Fruit fly (Drosophila melanogaster) whole organism, embryonic: ENCODE data around the gene CG6733.

Source experiments
- ATbp ChIP-seq: fragments of 200-800 bp; sonication (Bioruptor generic); optimal IDR thresholded peaks from 2 replicates; lab custom pipeline; 2017; ENCODE audit warnings: missing biosample characterization, mild to moderate bottlenecking, missing genetic modification characterization, missing genetic modification reagents
- CG10267 ChIP-seq: fragments of 200-800 bp; sonication (Bioruptor generic); optimal IDR thresholded peaks from 2 replicates; lab custom pipeline; 2018; ENCODE audit warnings: missing biosample characterization, mild to moderate bottlenecking, missing genetic modification characterization, moderate library complexity
- CG10366 ChIP-seq: fragments of 200-800 bp; sonication (Bioruptor generic); IDR thresholded peaks from 2 replicates; pipeline ENCODE4 v1.3.6; 2022; ENCODE audit warnings: missing biosample characterization, missing genetic modification characterization
- CG13424 ChIP-seq: fragments of 200-800 bp; sonication (Bioruptor generic); optimal IDR thresholded peaks from 2 replicates; lab custom pipeline; 2019; ENCODE audit warnings: missing biosample characterization, mild to moderate bottlenecking, missing genetic modification characterization, moderate library complexity
- CG1602 ChIP-seq: fragments of 200-800 bp; sonication (Bioruptor generic); optimal IDR thresholded peaks from 3 replicates; lab custom pipeline; 2016; ENCODE audit warnings: missing biosample characterization, missing genetic modification characterization
- CG32532 ChIP-seq: fragments of 200-800 bp; sonication (Bioruptor generic); IDR thresholded peaks from 2 replicates; pipeline ENCODE4 v1.3.6; 2022; ENCODE audit warnings: missing biosample characterization, missing genetic modification characterization
- CG34376 ChIP-seq: fragments of 200-800 bp; sonication (Bioruptor generic); optimal IDR thresholded peaks from 2 replicates; lab custom pipeline; 2018; ENCODE audit warnings: missing biosample characterization, mild to moderate bottlenecking, missing genetic modification characterization
- CG5245 ChIP-seq: fragments of 200-800 bp; sonication (Bioruptor generic); optimal IDR thresholded peaks from 3 replicates; lab custom pipeline; 2016; ENCODE audit warnings: missing biosample characterization, missing genetic modification characterization
- CG7357 ChIP-seq: fragments of 200-800 bp; sonication (Bioruptor generic); IDR thresholded peaks from 3 replicates; pipeline ENCODE4 v1.3.6; 2022; ENCODE audit warnings: missing biosample characterization, missing genetic modification characterization
- Camta ChIP-seq: fragments of 200-800 bp; sonication (Bioruptor generic); optimal IDR thresholded peaks from 2 replicates; lab custom pipeline; 2016; ENCODE audit warnings: missing biosample characterization, missing genetic modification characterization
- Chrac-16 ChIP-seq: fragments of 200-800 bp; sonication (Bioruptor generic); optimal IDR thresholded peaks from 3 replicates; lab custom pipeline; 2016; ENCODE audit warnings: missing biosample characterization, missing genetic modification characterization
- D19B ChIP-seq: fragments of 200-800 bp; sonication (Bioruptor generic); optimal IDR thresholded peaks from 2 replicates; lab custom pipeline; 2017; ENCODE audit warnings: missing biosample characterization, mild to moderate bottlenecking, missing genetic modification characterization
- Dip2 ChIP-seq: fragments of 200-800 bp; sonication (Bioruptor generic); IDR thresholded peaks from 2 replicates; pipeline ENCODE4 v1.3.6; 2022; ENCODE audit warnings: missing biosample characterization, missing genetic modification characterization
- Dp ChIP-seq: fragments of 200-800 bp; sonication (Bioruptor generic); optimal IDR thresholded peaks from 2 replicates; lab custom pipeline; 2018; ENCODE audit warnings: missing biosample characterization, mild to moderate bottlenecking, missing genetic modification characterization, moderate library complexity
- E2f1 ChIP-seq: fragments of 200-800 bp; sonication (Bioruptor generic); IDR thresholded peaks from 2 replicates; pipeline ENCODE4 v1.3.6; 2022; ENCODE audit warnings: missing biosample characterization, missing genetic modification characterization
- E2f2 ChIP-seq: fragments of 200-800 bp; sonication (Bioruptor generic); IDR thresholded peaks from 2 replicates; pipeline ENCODE4 v1.3.6; 2022; ENCODE audit warnings: missing biosample characterization, missing genetic modification characterization
- Hand ChIP-seq: fragments of 200-800 bp; sonication (Bioruptor generic); optimal IDR thresholded peaks from 2 replicates; lab custom pipeline; 2017; ENCODE audit warnings: mild to moderate bottlenecking, missing biosample characterization, missing genetic modification reagents, missing genetic modification characterization
- Hr39 ChIP-seq: fragments of >200 bp; optimal IDR thresholded peaks from 2 replicates; lab custom pipeline; 2017
- Jarid2 ChIP-seq: fragments of 200-800 bp; sonication (Bioruptor generic); optimal IDR thresholded peaks from 3 replicates; lab custom pipeline; 2017; ENCODE audit warnings: mild to moderate bottlenecking, missing biosample characterization, missing genetic modification reagents, missing genetic modification characterization
- MBD-R2 ChIP-seq: fragments of 200-800 bp; sonication (Bioruptor generic); IDR thresholded peaks from 2 replicates; pipeline ENCODE4 v1.3.6; 2022; ENCODE audit warnings: missing biosample characterization, missing genetic modification characterization
- Med ChIP-seq: fragments of 200-800 bp; sonication (Bioruptor generic); peaks from one replicate; lab custom pipeline; 2016; ENCODE audit warnings: missing biosample characterization, missing genetic modification characterization, mild to moderate bottlenecking, inconsistent platforms, moderate library complexity
- Sin3A ChIP-seq: fragments of >200 bp; optimal IDR thresholded peaks from 2 replicates; lab custom pipeline; 2018
- Sox100B ChIP-seq: fragments of 200-800 bp; sonication (Bioruptor generic); optimal IDR thresholded peaks from 3 replicates; lab custom pipeline; 2018; ENCODE audit warnings: missing biosample characterization, mild to moderate bottlenecking, missing genetic modification characterization
- Vsx1 ChIP-seq: fragments of 200-800 bp; sonication (Bioruptor generic); optimal IDR thresholded peaks from 2 replicates; lab custom pipeline; 2017; ENCODE audit warnings: missing biosample characterization, mild to moderate bottlenecking, missing genetic modification characterization, missing genetic modification reagents
- chinmo ChIP-seq: fragments of 200-800 bp; sonication (Bioruptor generic); IDR thresholded peaks from 4 replicates; pipeline ENCODE4 v1.3.6; 2022; ENCODE audit warnings: missing biosample characterization, missing genetic modification characterization; ENCODE audit not compliant: partially characterized antibody
- crp ChIP-seq, 2 experiments: fragments of 200-800 bp; sonication (Bioruptor generic); optimal IDR thresholded peaks; 2 replicates in 1 of 2; 3 replicates in 1 of 2; lab custom pipeline; 2017; ENCODE audit warnings: missing biosample characterization in 2 of 2, missing genetic modification characterization in 2 of 2, mild to moderate bottlenecking in 1 of 2, moderate library complexity in 1 of 2
- dysf ChIP-seq: fragments of 200-800 bp; sonication (Bioruptor generic); IDR thresholded peaks from 3 replicates; pipeline ENCODE4 v1.3.6; 2022; ENCODE audit warnings: missing biosample characterization, missing genetic modification characterization
- exex ChIP-seq: fragments of 200-800 bp; sonication (Bioruptor generic); optimal IDR thresholded peaks from 4 replicates; lab custom pipeline; 2018; ENCODE audit warnings: missing biosample characterization, mild to moderate bottlenecking, missing genetic modification characterization, moderate library complexity
- fu2 ChIP-seq: fragments of 200-800 bp; sonication (Bioruptor generic); optimal IDR thresholded peaks from 2 replicates; lab custom pipeline; 2016; ENCODE audit warnings: missing biosample characterization, missing genetic modification characterization
- grn ChIP-seq: fragments of 200-800 bp; sonication (Bioruptor generic); optimal IDR thresholded peaks from 3 replicates; lab custom pipeline; 2017; ENCODE audit warnings: missing biosample characterization, missing genetic modification characterization
- lab ChIP-seq: fragments of 200-800 bp; sonication (Bioruptor generic); optimal IDR thresholded peaks from 3 replicates; lab custom pipeline; 2017; ENCODE audit warnings: missing biosample characterization, missing genetic modification characterization, mild to moderate bottlenecking, moderate library complexity, missing genetic modification reagents
- lola ChIP-seq, 3 experiments: fragments of >200 bp in 2 of 3; fragments of 200-800 bp in 1 of 3; sonication (Bioruptor generic) in 1 of 3; optimal IDR thresholded peaks; 2 replicates each; lab custom pipeline; 2017 to 2019; ENCODE audit warnings: missing biosample characterization in 3 of 3, missing genetic modification characterization in 3 of 3, mild to moderate bottlenecking in 1 of 3, moderate library complexity in 1 of 3
- luna ChIP-seq: fragments of 200-800 bp; sonication (Bioruptor generic); optimal IDR thresholded peaks from 2 replicates; lab custom pipeline; 2016; ENCODE audit warnings: missing biosample characterization, missing genetic modification characterization
- mirr ChIP-seq: fragments of 200-800 bp; sonication (Bioruptor generic); optimal IDR thresholded peaks from 3 replicates; lab custom pipeline; 2018; ENCODE audit warnings: missing biosample characterization, mild to moderate bottlenecking, missing genetic modification characterization
- pzg ChIP-seq: fragments of 200-800 bp; sonication (Bioruptor generic); optimal IDR thresholded peaks from 3 replicates; lab custom pipeline; 2018; ENCODE audit warnings: missing biosample characterization, mild to moderate bottlenecking, missing genetic modification characterization, moderate library complexity
- sd ChIP-seq: fragments of 200-800 bp; sonication (Bioruptor generic); optimal IDR thresholded peaks from 3 replicates; lab custom pipeline; 2018; ENCODE audit warnings: missing biosample characterization, mild to moderate bottlenecking, missing genetic modification characterization, moderate library complexity
- sens ChIP-seq: fragments of 200-800 bp; sonication (Bioruptor generic); peaks from one replicate; lab custom pipeline; 2016; ENCODE audit warnings: missing biosample characterization, missing genetic modification characterization
- shn ChIP-seq: fragments of 200-800 bp; sonication (Bioruptor generic); optimal IDR thresholded peaks from 3 replicates; lab custom pipeline; 2016; ENCODE audit warnings: missing biosample characterization, missing genetic modification characterization
- sug ChIP-seq: fragments of 200-800 bp; optimal IDR thresholded peaks from 2 replicates; lab custom pipeline; 2019; ENCODE audit warnings: missing biosample characterization, mild to moderate bottlenecking, missing genetic modification characterization, moderate library complexity
- tx ChIP-seq: fragments of 200-800 bp; sonication (Bioruptor generic); optimal IDR thresholded peaks from 2 replicates; lab custom pipeline; 2016; ENCODE audit warnings: missing biosample characterization, missing genetic modification characterization
- unc-4 ChIP-seq: fragments of 200-800 bp; sonication (Bioruptor generic); IDR thresholded peaks from 2 replicates; pipeline ENCODE4 v1.3.6; 2022; ENCODE audit warnings: missing biosample characterization, missing genetic modification characterization; ENCODE audit not compliant: partially characterized antibody
- zf30C ChIP-seq: fragments of 200-800 bp; sonication (Bioruptor generic); optimal IDR thresholded peaks from 3 replicates; lab custom pipeline; 2018; ENCODE audit warnings: missing biosample characterization, mild to moderate bottlenecking, missing genetic modification characterization

Gene CG6733

DNA sequence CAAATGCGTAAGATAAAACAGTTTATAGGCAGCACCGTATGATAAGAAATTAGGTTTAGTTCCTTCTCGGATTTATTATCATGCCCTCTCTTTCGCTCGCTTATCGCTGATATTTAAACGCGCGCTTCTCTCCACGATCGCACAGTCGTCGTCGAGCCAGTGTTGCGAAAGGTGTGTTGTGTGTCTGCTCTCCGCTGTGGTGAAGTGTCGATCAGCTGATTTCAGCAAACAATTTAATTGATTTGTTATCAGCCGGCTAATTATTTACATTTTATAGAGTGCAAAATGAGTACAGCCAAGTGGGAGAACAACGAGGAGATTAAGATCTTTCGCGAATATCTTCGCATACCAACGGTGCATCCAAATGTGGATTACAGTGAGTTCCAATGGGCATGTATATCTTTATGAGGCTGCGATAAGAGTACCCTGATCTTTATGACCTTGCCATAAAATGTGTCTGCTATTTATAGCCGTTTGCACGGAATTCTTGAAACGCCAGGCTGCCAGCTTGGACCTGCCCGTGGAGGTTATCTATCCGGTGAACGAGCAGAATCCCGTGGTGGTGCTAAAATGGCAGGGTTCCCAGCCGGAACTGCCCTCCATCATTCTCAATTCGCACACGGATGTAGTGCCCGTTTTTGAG lies 5.8 kb upstream of the CG6733 start, which contains the start of the genes CG17110 and CG6726:
TSS of gene CG17110 (plus strand) at position 139 of the 643 bp plus-strand sequence.
TSS of gene CG6726 (plus strand) at position 139 of the 643 bp plus-strand sequence.
- TF ChIP-seq CG10366 (GFP tag; lab: Robert Waterston, UW), result no peak
- peak; percentile 50 for TF ChIP-seq Dp
- no peak for TF ChIP-seq CG5245 (GFP tag; lab: Kevin White, UChicago)
- no peak for TF ChIP-seq zf30C (GFP tag; lab: Kevin White, UChicago)
- TF ChIP-seq exex (tag; lab: Kevin White, UChicago), result peak; percentile 77
- TF ChIP-seq grn (GFP tag; lab: Kevin White, UChicago), result peak; percentile 3
- TF ChIP-seq sd (tag; lab: Kevin White, UChicago), result peak; percentile 33
- peak in 1 of 2 experiments; percentile 76 for TF ChIP-seq crp (GFP tag; optimal IDR thresholded peaks at IDR 0.05; lab: Kevin White, UChicago)
- TF ChIP-seq Med (GFP tag; lab: Kevin White, UChicago), result peak; percentile 79
- TF ChIP-seq Dip2 (GFP tag; lab: Robert Waterston, UW), result no peak
- no peak for TF ChIP-seq tx
- no peak for TF ChIP-seq shn (GFP tag; lab: Kevin White, UChicago)
- TF ChIP-seq Camta (GFP tag; lab: Kevin White, UChicago), result no peak
- TF ChIP-seq Hand (GFP tag; lab: Kevin White, UChicago), result no peak
- peak; percentile 54 for TF ChIP-seq Vsx1 (GFP tag; lab: Kevin White, UChicago)
- peak; percentile 37 for TF ChIP-seq lab (GFP tag; lab: Kevin White, UChicago)
- TF ChIP-seq pzg (GFP tag; lab: Kevin White, UChicago), result peak; percentile 17
- peak; percentile 53 for TF ChIP-seq CG10267 (tag; lab: Kevin White, UChicago)
- TF ChIP-seq chinmo (GFP tag; lab: Robert Waterston, UW), result 0 out of 4 replicates have a peak, but pooled peaks have one; percentile 20
- no peak for TF ChIP-seq CG1602 (GFP tag; lab: Kevin White, UChicago)
- no peak for TF ChIP-seq D19B (GFP tag; lab: Kevin White, UChicago)
- TF ChIP-seq MBD-R2 (GFP tag; lab: Robert Waterston, UW), result peak; percentile 36; the same call in 1 of the 2 replicates
- peak; percentile 69 for TF ChIP-seq E2f2 (GFP tag; lab: Robert Waterston, UW)
- peak; percentile 26 for TF ChIP-seq sens (GFP tag; lab: Kevin White, UChicago)

- TF ChIP-seq sd (tag; lab: Kevin White, UChicago), result peak; percentile 2
- TF ChIP-seq mirr, result peak; percentile 14
- no peak for TF ChIP-seq unc-4
- peak; percentile 86 for TF ChIP-seq CG34376 (GFP tag; lab: Kevin White, UChicago)
- peak; percentile 93 for TF ChIP-seq exex (tag; lab: Kevin White, UChicago)
- peak; percentile 32 for TF ChIP-seq sug
Measured at dm6 chr3R:23095346-23095745, 2.2 kb upstream of the CG6733 start, which contains the start of gene CG17109. Gene CG17109, plus strand, starts transcription at chr3R:23095690.

DNA sequence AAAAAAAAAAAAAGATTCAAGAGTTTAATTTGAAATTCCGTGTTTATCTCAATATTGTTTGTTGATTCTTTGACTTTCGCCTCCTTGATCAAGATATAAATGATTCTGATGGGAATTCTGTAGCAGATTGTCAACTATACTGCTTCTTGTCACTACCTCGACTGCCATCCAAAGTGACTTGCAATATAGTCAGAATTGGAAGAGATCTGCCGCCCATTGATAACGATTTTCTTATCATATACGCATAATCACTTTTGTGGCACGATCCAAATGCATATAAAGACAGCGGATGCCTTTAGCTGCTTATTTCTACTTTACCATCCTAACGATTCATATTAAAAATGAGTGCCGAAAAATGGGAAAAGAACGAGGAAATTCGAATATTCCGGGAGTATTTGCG lies 1.7 kb downstream of the CG6733 start, which contains the start of gene CG6738:
TSS of gene CG6738 (plus strand) at position 301 of the 400 bp plus-strand sequence.
- no peak for TF ChIP-seq Hr39 (lab: Kevin White, UChicago)
- no peak for TF ChIP-seq Chrac-16 (GFP tag; lab: Kevin White, UChicago)
- no peak for TF ChIP-seq CG32532 (GFP tag; lab: Robert Waterston, UW)
- no peak for TF ChIP-seq fu2 (GFP tag; lab: Kevin White, UChicago)
- no peak for TF ChIP-seq CG7357 (GFP tag; lab: Robert Waterston, UW)
- no peak for TF ChIP-seq ATbp (GFP tag; lab: Kevin White, UChicago)
- no peak for TF ChIP-seq Jarid2
- no peak for TF ChIP-seq lola (GFP tag; optimal IDR thresholded peaks at IDR 0.05; lab: Kevin White, UChicago)
- TF ChIP-seq Sox100B (GFP tag; lab: Kevin White, UChicago), result no peak
- TF ChIP-seq CG13424 (tag; lab: Kevin White, UChicago), result no peak
- no peak for TF ChIP-seq Sin3A (lab: Kevin White, UChicago)
- TF ChIP-seq E2f1 (GFP tag; lab: Robert Waterston, UW), result no peak
- TF ChIP-seq luna (GFP tag; lab: Kevin White, UChicago), result no peak
- no peak for TF ChIP-seq dysf (GFP tag; lab: Robert Waterston, UW)
